Fruit fly (Drosophila melanogaster) whole organism, embryonic: ENCODE data around the gene Oatp30B.

ENCODE experiments used
- Antp ChIP-seq: fragments of 200-800 bp; sonication (Bioruptor generic); optimal IDR thresholded peaks from 3 replicates; lab custom pipeline; 2016; ENCODE audit warnings: missing biosample characterization, missing genetic modification characterization
- Bteb2 ChIP-seq: fragments of 200-800 bp; sonication (Bioruptor generic); optimal IDR thresholded peaks from 2 replicates; lab custom pipeline; 2016; ENCODE audit warnings: missing biosample characterization, missing genetic modification characterization
- CG10267 ChIP-seq: fragments of 200-800 bp; sonication (Bioruptor generic); optimal IDR thresholded peaks from 2 replicates; lab custom pipeline; 2018; ENCODE audit warnings: missing biosample characterization, mild to moderate bottlenecking, missing genetic modification characterization, moderate library complexity
- CG10366 ChIP-seq: fragments of 200-800 bp; sonication (Bioruptor generic); IDR thresholded peaks from 2 replicates; pipeline ENCODE4 v1.3.6; 2022; ENCODE audit warnings: missing biosample characterization, missing genetic modification characterization
- CG10543 ChIP-seq: fragments of 200-800 bp; sonication (Bioruptor generic); optimal IDR thresholded peaks from 3 replicates; lab custom pipeline; 2017; ENCODE audit warnings: missing biosample characterization, mild to moderate bottlenecking, missing genetic modification characterization, moderate library complexity
- CG13424 ChIP-seq: fragments of 200-800 bp; sonication (Bioruptor generic); optimal IDR thresholded peaks from 2 replicates; lab custom pipeline; 2019; ENCODE audit warnings: missing biosample characterization, mild to moderate bottlenecking, missing genetic modification characterization, moderate library complexity
- CG15011 ChIP-seq: fragments of 200-800 bp; sonication (Bioruptor generic); optimal IDR thresholded peaks from 3 replicates; lab custom pipeline; 2018; ENCODE audit warnings: missing biosample characterization, mild to moderate bottlenecking, missing genetic modification characterization
- CG1792 ChIP-seq: fragments of 200-800 bp; sonication (Bioruptor generic); optimal IDR thresholded peaks from 2 replicates; lab custom pipeline; 2016; ENCODE audit warnings: missing biosample characterization, missing genetic modification characterization
- CG18476 ChIP-seq: fragments of 200-800 bp; sonication (Bioruptor generic); optimal IDR thresholded peaks from 2 replicates; lab custom pipeline; 2016; ENCODE audit warnings: missing biosample characterization, mild to moderate bottlenecking, missing genetic modification characterization
- CG18764 ChIP-seq: fragments of 200-800 bp; sonication (Bioruptor generic); optimal IDR thresholded peaks from 3 replicates; lab custom pipeline; 2016; ENCODE audit warnings: missing biosample characterization, missing genetic modification characterization
- CG2199 ChIP-seq: fragments of 200-800 bp; sonication (Bioruptor generic); IDR thresholded peaks from 3 replicates; pipeline ENCODE4 v1.3.6; 2022; ENCODE audit warnings: missing biosample characterization, missing genetic modification characterization
- CG32532 ChIP-seq: fragments of 200-800 bp; sonication (Bioruptor generic); IDR thresholded peaks from 2 replicates; pipeline ENCODE4 v1.3.6; 2022; ENCODE audit warnings: missing biosample characterization, missing genetic modification characterization
- CG3281 ChIP-seq: fragments of 200-800 bp; sonication (Bioruptor generic); optimal IDR thresholded peaks from 3 replicates; lab custom pipeline; 2017; ENCODE audit warnings: missing biosample characterization, mild to moderate bottlenecking, missing genetic modification characterization
- CG3407 ChIP-seq: fragments of 200-800 bp; sonication (Bioruptor generic); optimal IDR thresholded peaks from 2 replicates; lab custom pipeline; 2018; ENCODE audit warnings: missing biosample characterization, mild to moderate bottlenecking, missing genetic modification characterization
- CG4424 ChIP-seq: fragments of 200-800 bp; sonication (Bioruptor generic); optimal IDR thresholded peaks from 3 replicates; lab custom pipeline; 2016; ENCODE audit warnings: missing biosample characterization, missing genetic modification characterization
- CG4617 ChIP-seq: fragments of 200-800 bp; sonication (Bioruptor generic); optimal IDR thresholded peaks from 3 replicates; lab custom pipeline; 2016; ENCODE audit warnings: missing biosample characterization, missing genetic modification characterization, borderline replicate concordance
- CG4820 ChIP-seq: fragments of 200-800 bp; sonication (Bioruptor generic); optimal IDR thresholded peaks from 3 replicates; lab custom pipeline; 2016; ENCODE audit warnings: missing biosample characterization, missing genetic modification characterization
- CG4854 ChIP-seq: fragments of 200-800 bp; sonication (Bioruptor generic); optimal IDR thresholded peaks from 2 replicates; lab custom pipeline; 2016; ENCODE audit warnings: missing biosample characterization, missing genetic modification characterization, inconsistent platforms
- CG7786 ChIP-seq: fragments of 200-800 bp; sonication (Bioruptor generic); optimal IDR thresholded peaks from 2 replicates; lab custom pipeline; 2016; ENCODE audit warnings: missing biosample characterization, missing genetic modification characterization
- CG7987 ChIP-seq: fragments of 200-800 bp; sonication (Bioruptor generic); optimal IDR thresholded peaks from 2 replicates; lab custom pipeline; 2018; ENCODE audit warnings: missing biosample characterization, mild to moderate bottlenecking, missing genetic modification characterization, moderate library complexity
- CG8478 ChIP-seq: fragments of >200 bp; optimal IDR thresholded peaks from 2 replicates; lab custom pipeline; 2018
- CG9797 ChIP-seq: fragments of 200-800 bp; sonication (Bioruptor generic); optimal IDR thresholded peaks from 3 replicates; lab custom pipeline; 2018; ENCODE audit warnings: missing biosample characterization, mild to moderate bottlenecking, missing genetic modification characterization
- CHES-1-like ChIP-seq: fragments of 200-800 bp; sonication (Bioruptor generic); optimal IDR thresholded peaks from 2 replicates; lab custom pipeline; 2016; ENCODE audit warnings: missing biosample characterization, missing genetic modification characterization
- Dad ChIP-seq: fragments of 200-800 bp; sonication (Bioruptor generic); optimal IDR thresholded peaks from 3 replicates; lab custom pipeline; 2016; ENCODE audit warnings: missing biosample characterization, missing genetic modification characterization
- Doc2 ChIP-seq: fragments of 200-800 bp; sonication (Bioruptor generic); IDR thresholded peaks from 2 replicates; pipeline ENCODE4 v1.3.6; 2022; ENCODE audit warnings: missing biosample characterization, missing genetic modification characterization
- Drgx ChIP-seq: fragments of 200-800 bp; sonication (Bioruptor generic); IDR thresholded peaks from 2 replicates; pipeline ENCODE4 v1.3.6; 2022; ENCODE audit warnings: missing biosample characterization, missing genetic modification characterization
- Gug ChIP-seq: fragments of 200-800 bp; sonication (Bioruptor generic); IDR thresholded peaks from 4 replicates; pipeline ENCODE4 v1.3.6; 2022; ENCODE audit warnings: missing biosample characterization, missing genetic modification characterization
- Lim3 ChIP-seq: fragments of 200-800 bp; sonication (Bioruptor generic); IDR thresholded peaks from 2 replicates; pipeline ENCODE4 v1.3.6; 2022; ENCODE audit warnings: missing biosample characterization, missing genetic modification characterization
- Myb ChIP-seq: fragments of 200-800 bp; sonication (Bioruptor generic); optimal IDR thresholded peaks from 2 replicates; lab custom pipeline; 2016; ENCODE audit warnings: missing biosample characterization, missing genetic modification characterization
- Opbp ChIP-seq: fragments of 200-800 bp; sonication (Bioruptor generic); IDR thresholded peaks from 3 replicates; pipeline ENCODE4 v1.3.6; 2022; ENCODE audit warnings: missing biosample characterization, missing genetic modification characterization; ENCODE audit not compliant: partially characterized antibody
- Ssrp ChIP-seq: fragments of 200-800 bp; sonication (Bioruptor generic); optimal IDR thresholded peaks from 2 replicates; lab custom pipeline; 2018; ENCODE audit warnings: missing biosample characterization, mild to moderate bottlenecking, missing genetic modification characterization, moderate library complexity
- ab ChIP-seq: fragments of 200-800 bp; sonication (Bioruptor generic); optimal IDR thresholded peaks from 2 replicates; lab custom pipeline; 2016; ENCODE audit warnings: missing biosample characterization, missing genetic modification characterization
- ara ChIP-seq: fragments of 200-800 bp; sonication (Bioruptor generic); IDR thresholded peaks from 2 replicates; pipeline ENCODE4 v1.3.6; 2022; ENCODE audit warnings: missing biosample characterization, missing genetic modification characterization
- bigmax ChIP-seq: fragments of 200-800 bp; sonication (Bioruptor generic); optimal IDR thresholded peaks from 2 replicates; lab custom pipeline; 2018; ENCODE audit warnings: missing biosample characterization, mild to moderate bottlenecking, missing genetic modification characterization
- chinmo ChIP-seq: fragments of 200-800 bp; sonication (Bioruptor generic); IDR thresholded peaks from 4 replicates; pipeline ENCODE4 v1.3.6; 2022; ENCODE audit warnings: missing biosample characterization, missing genetic modification characterization; ENCODE audit not compliant: partially characterized antibody
- eyg ChIP-seq: fragments of 200-800 bp; sonication (Bioruptor generic); optimal IDR thresholded peaks from 3 replicates; lab custom pipeline; 2016; ENCODE audit warnings: missing biosample characterization, missing genetic modification characterization
- fd102C ChIP-seq: fragments of 200-800 bp; sonication (Bioruptor generic); optimal IDR thresholded peaks from 2 replicates; lab custom pipeline; 2018; ENCODE audit warnings: missing biosample characterization, mild to moderate bottlenecking, missing genetic modification characterization, moderate library complexity
- gcm2 ChIP-seq: fragments of 200-800 bp; sonication (Bioruptor generic); optimal IDR thresholded peaks from 2 replicates; lab custom pipeline; 2016; ENCODE audit warnings: missing biosample characterization, missing genetic modification characterization
- h ChIP-seq: fragments of >200 bp; optimal IDR thresholded peaks from 2 replicates; lab custom pipeline; 2017
- kni ChIP-seq: fragments of 200-800 bp; sonication (Bioruptor generic); optimal IDR thresholded peaks from 3 replicates; lab custom pipeline; 2017; ENCODE audit warnings: mild to moderate bottlenecking, missing biosample characterization, missing genetic modification reagents, missing genetic modification characterization
- mirr ChIP-seq: fragments of 200-800 bp; sonication (Bioruptor generic); optimal IDR thresholded peaks from 3 replicates; lab custom pipeline; 2018; ENCODE audit warnings: missing biosample characterization, mild to moderate bottlenecking, missing genetic modification characterization
- p53 ChIP-seq: fragments of 200-800 bp; sonication (Bioruptor generic); optimal IDR thresholded peaks from 2 replicates; lab custom pipeline; 2016; ENCODE audit warnings: missing biosample characterization, missing genetic modification characterization
- pfk ChIP-seq: fragments of 200-800 bp; sonication (Bioruptor generic); optimal IDR thresholded peaks from 2 replicates; lab custom pipeline; 2018; ENCODE audit warnings: missing biosample characterization, mild to moderate bottlenecking, missing genetic modification characterization, moderate library complexity
- phol ChIP-seq: fragments of 200-800 bp; sonication (Bioruptor generic); optimal IDR thresholded peaks from 3 replicates; lab custom pipeline; 2018; ENCODE audit warnings: missing biosample characterization, mild to moderate bottlenecking, missing genetic modification characterization, moderate library complexity
- pnt ChIP-seq: fragments of 200-800 bp; sonication (Bioruptor generic); optimal IDR thresholded peaks from 3 replicates; lab custom pipeline; 2016; ENCODE audit warnings: missing biosample characterization, missing genetic modification characterization
- prd ChIP-seq, 3 experiments: fragments of >200 bp in 2 of 3; fragments of 200-800 bp in 1 of 3; sonication (Bioruptor generic) in 1 of 3; optimal IDR thresholded peaks in 2 of 3; IDR thresholded peaks in 1 of 3; 2 replicates in 2 of 3; 3 replicates in 1 of 3; pipeline versions ENCODE4 v1.3.6 to Lab custom; 2017 to 2022; ENCODE audit warnings: missing biosample characterization in 1 of 3, missing genetic modification characterization in 1 of 3
- repo ChIP-seq: fragments of 200-800 bp; sonication (Bioruptor generic); optimal IDR thresholded peaks from 2 replicates; lab custom pipeline; 2016; ENCODE audit warnings: missing biosample characterization, missing genetic modification characterization
- sisA ChIP-seq: fragments of 200-800 bp; sonication (Bioruptor generic); IDR thresholded peaks from 2 replicates; pipeline ENCODE4 v1.3.6; 2022; ENCODE audit warnings: missing biosample characterization, missing genetic modification characterization
- trem ChIP-seq: fragments of 200-800 bp; optimal IDR thresholded peaks from 3 replicates; lab custom pipeline; 2019; ENCODE audit warnings: missing biosample characterization, mild to moderate bottlenecking, missing genetic modification characterization, moderate library complexity
- unpg ChIP-seq: fragments of 200-800 bp; sonication (Bioruptor generic); optimal IDR thresholded peaks from 3 replicates; lab custom pipeline; 2018; ENCODE audit warnings: missing biosample characterization, mild to moderate bottlenecking, missing genetic modification characterization, moderate library complexity

The Oatp30B gene

dm6 chr2L:9494663-9495417 lies 26.2 kb upstream of the Oatp30B start, which contains the start of gene Gdi (continued):
- peak; percentile 57 for TF ChIP-seq CG10366 (GFP tag; lab: Robert Waterston, UW)
- TF ChIP-seq CG1792 (GFP tag; lab: Kevin White, UChicago) = peak; percentile 17
- TF ChIP-seq eyg = no peak
- TF ChIP-seq fd102C = no peak
- TF ChIP-seq CG3281 = peak; percentile 60
- 0 out of 2 replicates have a peak, but pooled peaks have one; percentile 16 for TF ChIP-seq sisA (GFP tag; lab: Robert Waterston, UW)
- peak; percentile 4 for TF ChIP-seq Ssrp
- TF ChIP-seq repo (GFP tag; lab: Kevin White, UChicago) = no peak
- no peak for TF ChIP-seq Antp
- TF ChIP-seq bigmax (GFP tag; lab: Kevin White, UChicago) = no peak
- no peak for TF ChIP-seq CG18476 (GFP tag; lab: Kevin White, UChicago)
- TF ChIP-seq Myb = peak; percentile 33
- TF ChIP-seq CG4424 = peak; percentile 29
- no peak for TF ChIP-seq CG3407 (GFP tag; lab: Kevin White, UChicago)
- peak; percentile 14; the same call in 1 of the 4 replicates for TF ChIP-seq Gug
- TF ChIP-seq CG9797 (GFP tag; lab: Kevin White, UChicago) = no peak
- TF ChIP-seq trem (tag; lab: Kevin White, UChicago) = peak; percentile 17
- TF ChIP-seq pnt (GFP tag; lab: Kevin White, UChicago) = peak; percentile 7
- no peak for TF ChIP-seq kni (GFP tag; lab: Kevin White, UChicago)
- TF ChIP-seq Drgx = no peak
- TF ChIP-seq Doc2 = no peak
- no peak for TF ChIP-seq ara (GFP tag; lab: Robert Waterston, UW)
- no peak for TF ChIP-seq chinmo (GFP tag; lab: Robert Waterston, UW)
- TF ChIP-seq CG7987 (GFP tag; lab: Kevin White, UChicago) = no peak
- no peak for TF ChIP-seq pfk (GFP tag; lab: Kevin White, UChicago)
- TF ChIP-seq ab = no peak
- TF ChIP-seq CG32532 (GFP tag; lab: Robert Waterston, UW) = no peak
- no peak for TF ChIP-seq Lim3 (GFP tag; lab: Robert Waterston, UW)
- TF ChIP-seq CHES-1-like (GFP tag; lab: Kevin White, UChicago) = peak; percentile 19
- TF ChIP-seq phol (tag; lab: Kevin White, UChicago) = peak; percentile 44
- TF ChIP-seq CG10543 (GFP tag; lab: Kevin White, UChicago) = peak; percentile 3
- no peak for TF ChIP-seq p53 (GFP tag; lab: Kevin White, UChicago)
- no peak for TF ChIP-seq Opbp (GFP tag; lab: Robert Waterston, UW)
- TF ChIP-seq unpg (GFP tag; lab: Kevin White, UChicago) = no peak
- TF ChIP-seq CG10267 (tag; lab: Kevin White, UChicago) = peak; percentile 28
- TF ChIP-seq mirr (GFP tag; lab: Kevin White, UChicago) = peak; percentile 29
- peak; percentile 30 for TF ChIP-seq CG13424 (tag; lab: Kevin White, UChicago)
- no peak for TF ChIP-seq h
- no peak for TF ChIP-seq Bteb2 (GFP tag; lab: Kevin White, UChicago)
- TF ChIP-seq gcm2 (GFP tag; lab: Kevin White, UChicago) = no peak
- no peak for TF ChIP-seq CG4854 (GFP tag; lab: Kevin White, UChicago)
- TF ChIP-seq Dad (GFP tag; lab: Kevin White, UChicago) = peak; percentile 0
- no peak for TF ChIP-seq CG4820 (GFP tag; lab: Kevin White, UChicago)
- no peak for TF ChIP-seq CG4617 (GFP tag; lab: Kevin White, UChicago)
- TF ChIP-seq prd (optimal IDR thresholded peaks at IDR 0.05; lab: Kevin White, UChicago) = no peak
- TF ChIP-seq prd (GFP tag; IDR thresholded peaks at IDR 0.05; lab: Robert Waterston, UW) = peak; percentile 19; the same call in 1 of the 3 replicates
- no peak for TF ChIP-seq CG18764
- no peak for TF ChIP-seq CG15011 (GFP tag; lab: Kevin White, UChicago)
- no peak for TF ChIP-seq CG7786 (GFP tag; lab: Kevin White, UChicago)
- no peak for TF ChIP-seq CG2199 (GFP tag; lab: Robert Waterston, UW)
- TF ChIP-seq CG8478 (lab: Kevin White, UChicago) = no peak
